Worm (Caenorhabditis elegans): ENCODE measurements around the gene cwf-19L2.

DNA sequence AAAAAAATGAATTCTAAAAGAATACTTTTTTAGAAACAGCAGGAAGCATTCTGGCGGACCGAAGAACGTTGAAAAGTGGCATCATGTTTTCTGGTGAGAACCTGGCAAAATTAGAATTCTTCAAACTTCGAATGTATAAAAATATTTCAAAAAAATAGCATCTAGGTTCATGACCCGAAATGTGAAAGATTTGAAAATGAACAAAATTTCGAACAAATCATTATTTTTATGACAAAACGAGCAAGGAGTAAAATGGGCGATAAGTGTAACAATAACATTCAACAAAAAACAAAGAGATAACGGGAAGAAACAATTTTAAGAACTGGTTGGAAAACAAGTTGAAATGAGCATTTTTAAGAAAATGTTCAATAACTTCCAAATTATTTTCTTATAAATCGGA is 18.1 kb upstream of the cwf-19L2 start, which contains the start of gene psd-1:
- TF ChIP-seq tra-4 (tag; optimal IDR thresholded peaks at IDR 0.05): no peak
- TF ChIP-seq hmg-4 (GFP tag; optimal IDR thresholded peaks at IDR 0.05): no peak
- no peak for TF ChIP-seq scrt-1 (GFP tag; IDR thresholded peaks at IDR 0.05)
- TF ChIP-seq flt-1 (GFP tag; IDR thresholded peaks at IDR 0.05): no peak

Measured in whole organism, early embryonic.